Worm (Caenorhabditis elegans): Measurements from ENCODE around the gene W07G4.8.

ce11 chrV:13043832-13044521, 5.4 kb downstream of the W07G4.8 start:
- TF ChIP-seq ama-1 (optimal IDR thresholded peaks at IDR 0.05) (no peak), ceh-31 (tag; optimal IDR thresholded peaks at IDR 0.05) (no peak), ceh-18 (tag; optimal IDR thresholded peaks at IDR 0.05) (no peak), dmd-4 (tag; optimal IDR thresholded peaks at IDR 0.05; ENCODE audit: borderline replicate concordance) (no peak), pqm-1 (tag; optimal IDR thresholded peaks at IDR 0.05) (no peak)

Data from whole organism, late embryonic.